Worm (Caenorhabditis elegans) whole organism, L4 larva: ENCODE results near the gene C05D9.3.

ENCODE experiments used
- D1046.2 ChIP-seq: fragments of 200-800 bp; sonication (Bioruptor generic); IDR thresholded peaks from 2 replicates; pipeline ENCODE4 v1.3.6; 2022; ENCODE audit warnings: missing genetic modification characterization, missing compliant biosample characterization
- F44E2.7 ChIP-seq: fragments of 200-800 bp; sonication (Bioruptor generic); IDR thresholded peaks from 2 replicates; pipeline ENCODE4 v2.1.2; 2022; ENCODE audit warnings: missing genetic modification characterization, missing compliant biosample characterization
- R02D3.7 ChIP-seq: fragments of 150-350 bp; sonication (generic microtip); optimal IDR thresholded peaks from 3 replicates; lab custom pipeline; 2014; ENCODE audit warnings: missing biosample characterization, missing genetic modification characterization
- Y48G9A.11 ChIP-seq: fragments of 200-800 bp; sonication (Bioruptor generic); IDR thresholded peaks from 2 replicates; pipeline ENCODE4 v1.3.6; 2022; ENCODE audit warnings: missing genetic modification reagents, missing genetic modification characterization, missing compliant biosample characterization
- Y5F2A.4 ChIP-seq: fragments of 200-800 bp; sonication (Bioruptor generic); optimal IDR thresholded peaks from 2 replicates; lab custom pipeline; 2018; ENCODE audit warnings: mild to moderate bottlenecking, missing genetic modification characterization, missing compliant biosample characterization
- ZK337.2 ChIP-seq: fragments of 200-800 bp; sonication (Bioruptor generic); IDR thresholded peaks from 2 replicates; pipeline ENCODE4 v1.3.6; 2022; ENCODE audit warnings: missing genetic modification reagents, missing genetic modification characterization, missing compliant biosample characterization
- ZK546.5 ChIP-seq, 2 experiments: sonication (generic microtip); optimal IDR thresholded peaks; 2 replicates each; lab custom pipeline; 2017; ENCODE audit warnings: missing biosample characterization in 2 of 2, missing genetic modification characterization in 2 of 2
- aha-1 ChIP-seq: fragments of 150-350 bp; peaks from one replicate; lab custom pipeline; 2014; ENCODE audit warnings: missing biosample characterization, missing genetic modification characterization
- aly-2 ChIP-seq: sonication (generic microtip); optimal IDR thresholded peaks from 2 replicates; lab custom pipeline; 2018; ENCODE audit warnings: missing biosample characterization, missing genetic modification characterization
- ceh-20 ChIP-seq: fragments of 200-800 bp; sonication (Bioruptor generic); IDR thresholded peaks from 2 replicates; pipeline ENCODE4 v1.3.6; 2022; ENCODE audit warnings: missing genetic modification reagents, missing genetic modification characterization, missing compliant biosample characterization
- ceh-32 ChIP-seq: sonication (generic microtip); optimal IDR thresholded peaks from 2 replicates; lab custom pipeline; 2016; ENCODE audit warnings: mild to moderate bottlenecking, missing genetic modification characterization, missing compliant biosample characterization; ENCODE audit not compliant: poor library complexity
- ceh-62 ChIP-seq: sonication (generic microtip); optimal IDR thresholded peaks from 2 replicates; lab custom pipeline; 2017; ENCODE audit warnings: missing biosample characterization, missing genetic modification characterization
- ces-1 ChIP-seq: fragments of 150-350 bp; sonication (generic microtip); optimal IDR thresholded peaks from 4 replicates; lab custom pipeline; 2014; ENCODE audit warnings: missing biosample characterization, missing genetic modification reagents, missing genetic modification characterization
- cey-2 ChIP-seq: sonication (generic microtip); optimal IDR thresholded peaks from 3 replicates; lab custom pipeline; 2017; ENCODE audit warnings: missing genetic modification characterization, mild to moderate bottlenecking, missing compliant biosample characterization, antibody characterized with exemption, borderline replicate concordance; ENCODE audit not compliant: insufficient read depth
- ctbp-1 ChIP-seq: fragments of 200-800 bp; sonication (Bioruptor generic); IDR thresholded peaks from 2 replicates; pipeline ENCODE4 v1.3.6; 2022; ENCODE audit warnings: missing genetic modification reagents, missing genetic modification characterization, missing compliant biosample characterization
- daf-12 ChIP-seq: fragments of 150-350 bp; optimal IDR thresholded peaks from 2 replicates; lab custom pipeline; 2014; ENCODE audit warnings: missing biosample characterization, missing genetic modification reagents, missing genetic modification characterization
- daf-19 ChIP-seq: fragments of 200-800 bp; sonication (Bioruptor generic); conservative IDR thresholded peaks from 2 replicates; pipeline ENCODE4 v1.3.6; 2022; ENCODE audit warnings: missing genetic modification characterization, missing compliant biosample characterization
- dmd-6 ChIP-seq: fragments of 200-800 bp; sonication (Bioruptor generic); IDR thresholded peaks from 2 replicates; pipeline ENCODE4 v1.3.6; 2022; ENCODE audit warnings: missing genetic modification reagents, missing genetic modification characterization, missing compliant biosample characterization
- dmd-8 ChIP-seq: fragments of 200-800 bp; sonication (Bioruptor generic); IDR thresholded peaks from 2 replicates; pipeline ENCODE4 v1.3.6; 2022; ENCODE audit warnings: missing genetic modification characterization, missing compliant biosample characterization
- egl-27 ChIP-seq: sonication (generic microtip); optimal IDR thresholded peaks from 3 replicates; lab custom pipeline; 2017; ENCODE audit warnings: missing biosample characterization, missing genetic modification reagents, missing genetic modification characterization
- egl-43 ChIP-seq: fragments of 200-800 bp; sonication (Bioruptor generic); IDR thresholded peaks from 2 replicates; pipeline ENCODE4 v1.3.6; 2022; ENCODE audit warnings: missing genetic modification reagents, missing genetic modification characterization, missing compliant biosample characterization
- fos-1 ChIP-seq: fragments of 150-350 bp; optimal IDR thresholded peaks from 2 replicates; lab custom pipeline; 2014; ENCODE audit warnings: missing biosample characterization, missing genetic modification characterization
- hlh-11 ChIP-seq: fragments of 200-800 bp; sonication (Bioruptor generic); optimal IDR thresholded peaks from 2 replicates; lab custom pipeline; 2018; ENCODE audit warnings: mild to moderate bottlenecking, missing genetic modification characterization, missing compliant biosample characterization
- hlh-30 ChIP-seq: sonication (generic microtip); optimal IDR thresholded peaks from 2 replicates; lab custom pipeline; 2017; ENCODE audit warnings: antibody characterized with exemption, mild to moderate bottlenecking, missing genetic modification characterization, missing compliant biosample characterization; ENCODE audit not compliant: insufficient read depth
- hmg-1.1 ChIP-seq: fragments of 200-800 bp; sonication (Bioruptor generic); IDR thresholded peaks from 2 replicates; pipeline ENCODE4 v1.3.6; 2022; ENCODE audit warnings: missing genetic modification reagents, missing genetic modification characterization, missing compliant biosample characterization
- lir-3 ChIP-seq: sonication (generic microtip); optimal IDR thresholded peaks from 2 replicates; lab custom pipeline; 2016; ENCODE audit warnings: mild to moderate bottlenecking, missing genetic modification characterization, missing compliant biosample characterization
- lsy-2 ChIP-seq, 2 experiments: fragments of 150-350 bp in 1 of 2; sonication (generic microtip) in 1 of 2; optimal IDR thresholded peaks; 2 replicates each; lab custom pipeline; 2014 to 2017; ENCODE audit warnings: missing biosample characterization in 2 of 2, missing genetic modification characterization in 2 of 2
- madf-5 ChIP-seq, 2 experiments: fragments of 200-800 bp; sonication (Bioruptor generic); IDR thresholded peaks; 2 replicates each; pipeline ENCODE4 v1.3.6; 2022; ENCODE audit warnings: missing compliant biosample characterization in 2 of 2, missing genetic modification characterization in 2 of 2
- madf-9 ChIP-seq: fragments of 200-800 bp; sonication (Bioruptor generic); conservative IDR thresholded peaks from 2 replicates; pipeline ENCODE4 v1.3.6; 2022; ENCODE audit warnings: missing genetic modification reagents, missing genetic modification characterization, missing compliant biosample characterization
- mep-1 ChIP-seq: fragments of 150-350 bp; sonication (generic microtip); optimal IDR thresholded peaks from 3 replicates; lab custom pipeline; 2014; ENCODE audit warnings: missing biosample characterization, missing genetic modification characterization
- mes-2 ChIP-seq: sonication (generic microtip); optimal IDR thresholded peaks from 2 replicates; lab custom pipeline; 2016; ENCODE audit warnings: missing genotype, mild to moderate bottlenecking, missing genetic modification characterization, missing compliant biosample characterization; ENCODE audit not compliant: poor library complexity, severe bottlenecking
- mxl-3 ChIP-seq: fragments of 200-800 bp; sonication (Bioruptor generic); optimal IDR thresholded peaks from 2 replicates; lab custom pipeline; 2018; ENCODE audit warnings: mild to moderate bottlenecking, missing genetic modification characterization, missing compliant biosample characterization
- nhr-11 ChIP-seq: fragments of 150-350 bp; optimal IDR thresholded peaks from 2 replicates; lab custom pipeline; 2014; ENCODE audit warnings: missing biosample characterization, missing genetic modification characterization
- nhr-111 ChIP-seq: fragments of 200-800 bp; sonication (Bioruptor generic); optimal IDR thresholded peaks from 2 replicates; lab custom pipeline; 2018; ENCODE audit warnings: mild to moderate bottlenecking, missing genetic modification characterization, missing compliant biosample characterization
- nhr-237 ChIP-seq: sonication (generic microtip); optimal IDR thresholded peaks from 2 replicates; lab custom pipeline; 2017; ENCODE audit warnings: missing biosample characterization, missing genetic modification characterization
- nhr-25 ChIP-seq: sonication (generic microtip); optimal IDR thresholded peaks from 2 replicates; lab custom pipeline; 2017; ENCODE audit warnings: missing genetic modification characterization, mild to moderate bottlenecking, missing compliant biosample characterization, antibody characterized with exemption, moderate library complexity, borderline replicate concordance; ENCODE audit not compliant: insufficient read depth
- nhr-28 ChIP-seq: fragments of 150-350 bp; optimal IDR thresholded peaks from 2 replicates; lab custom pipeline; 2014; ENCODE audit warnings: missing biosample characterization, missing genetic modification characterization
- nhr-41 ChIP-seq: fragments of 200-800 bp; sonication (Bioruptor generic); IDR thresholded peaks from 2 replicates; pipeline ENCODE4 v1.3.6; 2022; ENCODE audit warnings: missing genetic modification reagents, missing genetic modification characterization, missing compliant biosample characterization
- nhr-76 ChIP-seq: fragments of 150-350 bp; optimal IDR thresholded peaks from 2 replicates; lab custom pipeline; 2014; ENCODE audit warnings: missing biosample characterization, missing genetic modification characterization
- pqm-1 ChIP-seq: sonication (generic microtip); optimal IDR thresholded peaks from 2 replicates; lab custom pipeline; 2017; ENCODE audit warnings: missing biosample characterization, missing genetic modification characterization
- sdz-12 ChIP-seq: fragments of 200-800 bp; sonication (Bioruptor generic); optimal IDR thresholded peaks from 2 replicates; lab custom pipeline; 2018; ENCODE audit warnings: mild to moderate bottlenecking, missing genetic modification characterization, missing compliant biosample characterization
- set-16 ChIP-seq: fragments of 200-800 bp; sonication (Bioruptor generic); IDR thresholded peaks from 2 replicates; pipeline ENCODE4 v1.3.6; 2022; ENCODE audit warnings: missing genetic modification reagents, missing genetic modification characterization, missing compliant biosample characterization
- skn-1 ChIP-seq: fragments of 150-350 bp; optimal IDR thresholded peaks from 2 replicates; lab custom pipeline; 2014; ENCODE audit warnings: missing biosample characterization, missing genetic modification characterization
- snpc-1.2 ChIP-seq: fragments of 200-800 bp; sonication (Bioruptor generic); IDR thresholded peaks from 2 replicates; pipeline ENCODE4 v1.3.6; 2022; ENCODE audit warnings: missing genetic modification reagents, missing genetic modification characterization, missing compliant biosample characterization
- snpc-4 ChIP-seq: fragments of 150-350 bp; optimal IDR thresholded peaks from 2 replicates; lab custom pipeline; 2014; ENCODE audit warnings: missing biosample characterization, missing genetic modification characterization
- tag-97 ChIP-seq: fragments of 200-800 bp; sonication (Bioruptor generic); IDR thresholded peaks from 2 replicates; pipeline ENCODE4 v1.3.6; 2022; ENCODE audit warnings: missing genetic modification characterization, missing compliant biosample characterization
- vab-7 ChIP-seq: fragments of 200-800 bp; sonication (Bioruptor generic); IDR thresholded peaks from 2 replicates; pipeline ENCODE4 v1.3.6; 2022; ENCODE audit warnings: missing genetic modification reagents, missing genetic modification characterization, missing compliant biosample characterization
- zag-1 ChIP-seq: fragments of 150-350 bp; optimal IDR thresholded peaks from 2 replicates; lab custom pipeline; 2014; ENCODE audit warnings: missing biosample characterization, missing genetic modification characterization

The C05D9.3 gene

DNA sequence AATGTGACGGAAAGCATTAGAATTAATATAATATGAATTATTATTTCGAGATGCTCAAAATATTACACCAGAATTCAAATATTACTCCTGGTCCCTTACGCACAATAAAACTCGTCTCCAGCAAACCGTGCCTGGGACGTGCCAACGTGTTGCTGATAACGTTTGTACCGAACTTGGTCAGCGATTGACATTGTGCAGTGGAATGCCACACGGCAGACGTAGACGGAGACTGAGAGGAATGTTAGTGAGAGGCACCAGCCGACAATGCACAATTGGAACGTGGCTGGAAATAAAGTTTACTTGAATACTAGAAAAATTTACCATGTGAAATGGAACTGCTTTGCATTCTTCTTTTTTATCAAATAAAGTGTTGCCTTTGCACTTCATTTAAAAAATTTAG is 5.5 kb downstream of the C05D9.3 start:
- TF ChIP-seq mxl-3 (GFP tag; lab: Kevin White, UChicago) (peak; percentile 55), nhr-28 (tag; lab: Kevin White, UChicago) (peak; percentile 50), dmd-6 (GFP tag; lab: Robert Waterston, UW) (peak; percentile 38), hlh-11 (tag; lab: Kevin White, UChicago) (peak; percentile 34), pqm-1 (tag; lab: Kevin White, UChicago) (peak; percentile 22), lir-3 (tag; lab: Kevin White, UChicago) (no peak)

DNA sequence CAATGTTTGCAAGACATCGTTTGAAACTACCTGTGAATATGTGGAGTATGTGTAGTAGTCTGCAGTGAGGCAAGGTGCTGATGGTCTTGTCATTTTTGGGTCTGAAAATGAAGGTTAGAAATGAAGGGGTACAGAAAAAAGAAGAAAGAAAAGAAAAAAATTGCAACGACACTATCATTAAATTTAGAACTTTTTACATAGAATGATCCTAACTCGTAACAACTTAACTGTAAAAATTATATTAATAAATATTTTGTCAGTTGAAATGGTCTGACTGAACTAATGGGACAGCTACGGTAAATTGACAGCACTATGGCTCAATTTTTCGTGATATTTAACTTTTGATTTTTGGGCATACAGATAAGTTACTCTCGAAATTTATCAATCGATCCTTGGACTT is 7.6 kb downstream of the C05D9.3 start, which contains the start of gene C05D9.7:
C05D9.7 (minus strand) TSS at position 101 of the 400 bp plus-strand sequence.
- TF ChIP-seq nhr-11 (tag; lab: Kevin White, UChicago): no peak
- no peak for TF ChIP-seq skn-1 (tag; lab: Kevin White, UChicago)
- no peak for TF ChIP-seq snpc-1.2 (GFP tag; lab: Robert Waterston, UW)
- TF ChIP-seq ZK337.2 (GFP tag; lab: Robert Waterston, UW): no peak
- no peak for TF ChIP-seq tag-97

DNA sequence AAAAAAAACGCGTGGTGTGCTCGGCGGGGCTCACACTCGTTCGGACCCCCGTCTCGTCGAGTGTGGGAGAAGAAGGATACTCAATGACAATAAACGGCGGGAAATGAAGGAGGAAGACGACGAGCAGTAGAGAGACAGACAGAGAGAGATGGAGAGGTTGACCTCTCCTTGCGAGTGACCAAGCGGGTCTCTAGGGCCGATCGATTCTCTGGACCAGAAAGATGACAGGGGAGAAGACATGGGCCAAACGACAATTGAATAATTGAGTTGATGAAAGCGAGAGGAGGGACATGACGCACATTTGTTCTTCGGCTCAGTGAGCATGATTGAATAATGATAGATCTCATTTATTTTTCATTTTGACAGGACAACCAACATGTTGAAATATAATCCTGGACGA is 8.6 kb downstream of the C05D9.3 start:
- peak; percentile 21 for TF ChIP-seq hlh-30
- no peak for TF ChIP-seq egl-43 (GFP tag; lab: Robert Waterston, UW)
- no peak for TF ChIP-seq ctbp-1 (GFP tag; lab: Robert Waterston, UW)
- no peak for TF ChIP-seq aly-2 (tag; lab: Kevin White, UChicago)
- peak; percentile 16 for TF ChIP-seq ces-1 (GFP tag; lab: Kevin White, UChicago)
- TF ChIP-seq lsy-2 (tag; optimal IDR thresholded peaks at IDR 0.05; lab: Kevin White, UChicago): peak in 1 of 2 experiments; percentile 35
- TF ChIP-seq D1046.2: no peak
- no peak for TF ChIP-seq Y48G9A.11
- TF ChIP-seq aha-1: peak; percentile 20
- TF ChIP-seq ZK546.5 (tag; optimal IDR thresholded peaks at IDR 0.05; lab: Kevin White, UChicago): no peak
- TF ChIP-seq hmg-1.1 (GFP tag; lab: Robert Waterston, UW): no peak
- TF ChIP-seq daf-12: no peak
- TF ChIP-seq ceh-20 (GFP tag; lab: Robert Waterston, UW): no peak
- TF ChIP-seq zag-1: no peak
- TF ChIP-seq cey-2 (tag; lab: Kevin White, UChicago): no peak
- TF ChIP-seq vab-7 (GFP tag; lab: Robert Waterston, UW): no peak
- TF ChIP-seq madf-5 (GFP tag; IDR thresholded peaks at IDR 0.05; lab: Robert Waterston, UW): no peak
- peak; percentile 4 for TF ChIP-seq mep-1 (tag; lab: Kevin White, UChicago)
- no peak for TF ChIP-seq sdz-12 (GFP tag; lab: Kevin White, UChicago)
- peak; percentile 37; the same call in 1 of the 2 replicates for TF ChIP-seq set-16 (GFP tag; lab: Robert Waterston, UW)
- no peak for TF ChIP-seq Y5F2A.4 (GFP tag; lab: Kevin White, UChicago)
- no peak for TF ChIP-seq snpc-4
- TF ChIP-seq nhr-25 (tag; lab: Kevin White, UChicago): no peak
- no peak for TF ChIP-seq nhr-11 (tag; lab: Kevin White, UChicago)
- TF ChIP-seq R02D3.7 (tag; lab: Kevin White, UChicago): no peak
- no peak for TF ChIP-seq egl-27 (tag; lab: Kevin White, UChicago)
- TF ChIP-seq mes-2 (tag; lab: Kevin White, UChicago): peak; percentile 12
- TF ChIP-seq skn-1 (tag; lab: Kevin White, UChicago): no peak
- no peak for TF ChIP-seq nhr-111
- TF ChIP-seq F44E2.7: no peak
- TF ChIP-seq madf-9: no peak
- no peak for TF ChIP-seq nhr-76 (tag; lab: Kevin White, UChicago)
- no peak for TF ChIP-seq dmd-8 (GFP tag; lab: Robert Waterston, UW)
- no peak for TF ChIP-seq daf-19 (GFP tag; lab: Robert Waterston, UW)
- no peak for TF ChIP-seq ceh-32 (tag; lab: Kevin White, UChicago)
- TF ChIP-seq nhr-237 (tag; lab: Kevin White, UChicago): no peak
- TF ChIP-seq nhr-41 (GFP tag; lab: Robert Waterston, UW): no peak
- no peak for TF ChIP-seq fos-1 (tag; lab: Kevin White, UChicago)
- no peak for TF ChIP-seq ceh-62 (tag; lab: Kevin White, UChicago)
- no peak for TF ChIP-seq tag-97
